Fruit fly (Drosophila melanogaster) whole organism: ENCODE results near the gene CG13716.

Experiments
- pan ChIP-seq: fragments of >200 bp; optimal IDR thresholded peaks from 2 replicates; lab custom pipeline; 2017
- usp ChIP-seq: fragments of >200 bp; optimal IDR thresholded peaks from 2 replicates; lab custom pipeline; 2017; ENCODE audit warnings: missing biosample characterization, missing genetic modification characterization, mixed read lengths

DNA sequence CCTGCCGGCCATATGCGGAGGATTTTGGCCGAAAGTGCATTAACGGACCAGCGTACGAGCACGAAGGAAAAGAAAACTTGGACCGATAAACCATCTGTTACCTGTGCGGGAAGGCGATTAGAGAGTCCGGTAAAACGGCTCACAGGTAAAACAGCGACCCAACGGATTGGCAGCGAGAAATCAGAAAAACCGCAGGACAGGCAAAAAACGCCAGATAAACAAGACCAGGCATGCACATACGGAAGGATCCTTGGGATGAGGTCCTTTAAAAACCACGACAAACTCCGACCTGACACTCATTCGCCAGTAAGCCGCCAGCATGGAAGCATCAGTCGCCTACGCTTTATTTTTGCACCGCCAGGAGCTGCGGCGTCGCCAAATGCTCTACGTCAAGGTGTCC is 42.9 kb upstream of the CG13716 start, which contains the start of gene CG34266:
- TF ChIP-seq usp (no peak), pan (no peak)
